Worm (Caenorhabditis elegans) whole organism, young adult: ENCODE results near the gene F14D7.2.

Source experiments
- B0035.1 ChIP-seq: sonication (generic microtip); optimal IDR thresholded peaks from 2 replicates; lab custom pipeline; 2016; ENCODE audit warnings: missing genetic modification characterization, mild to moderate bottlenecking, missing compliant biosample characterization, missing genotype, missing genetic modification reagents
- C06A6.2 ChIP-seq: fragments of 200-800 bp; sonication (Bioruptor generic); conservative IDR thresholded peaks from 2 replicates; pipeline ENCODE4 v1.3.6; 2022; ENCODE audit warnings: missing genetic modification characterization, missing compliant biosample characterization
- F37B4.10 ChIP-seq: fragments of 200-800 bp; sonication (Bioruptor generic); IDR thresholded peaks from 2 replicates; pipeline ENCODE4 v1.3.6; 2022; ENCODE audit warnings: missing genetic modification characterization, missing compliant biosample characterization
- F49E8.2 ChIP-seq: sonication (generic microtip); optimal IDR thresholded peaks from 3 replicates; lab custom pipeline; 2017; ENCODE audit warnings: missing genetic modification characterization, mild to moderate bottlenecking, missing compliant biosample characterization, antibody characterized with exemption, moderate library complexity; ENCODE audit not compliant: insufficient read depth
- F57A8.1 ChIP-seq: fragments of 200-800 bp; sonication (Bioruptor generic); optimal IDR thresholded peaks from 2 replicates; lab custom pipeline; 2018; ENCODE audit warnings: mild to moderate bottlenecking, missing genetic modification characterization, moderate library complexity, missing compliant biosample characterization
- K12H6.12 ChIP-seq: fragments of 200-800 bp; sonication (Bioruptor generic); optimal IDR thresholded peaks from 2 replicates; lab custom pipeline; 2018; ENCODE audit warnings: mild to moderate bottlenecking, missing genetic modification characterization, missing compliant biosample characterization
- Y53F4B.3 ChIP-seq: fragments of 200-800 bp; sonication (Bioruptor generic); IDR thresholded peaks from 2 replicates; pipeline ENCODE4 v1.3.6; 2022; ENCODE audit warnings: missing genetic modification reagents, missing genetic modification characterization, missing compliant biosample characterization
- Y56A3A.18 ChIP-seq: fragments of 200-800 bp; sonication (Bioruptor generic); IDR thresholded peaks from 2 replicates; pipeline ENCODE4 v1.3.6; 2022; ENCODE audit warnings: missing genetic modification reagents, missing genetic modification characterization, missing compliant biosample characterization
- Y79H2A.3 ChIP-seq: fragments of 200-800 bp; sonication (Bioruptor generic); conservative IDR thresholded peaks from 2 replicates; pipeline ENCODE4 v1.3.6; 2022; ENCODE audit warnings: missing genetic modification reagents, missing genetic modification characterization, missing compliant biosample characterization
- ama-1 ChIP-seq, 3 experiments: fragments of 150-350 bp in 1 of 3; sonication (generic microtip) in 2 of 3; optimal IDR thresholded peaks; 2 replicates each; lab custom pipeline; 2014 to 2018; ENCODE audit warnings: missing biosample characterization in 2 of 3, missing genetic modification characterization in 2 of 3, missing genetic modification reagents in 2 of 3
- attf-6 ChIP-seq: fragments of 200-800 bp; sonication (Bioruptor generic); IDR thresholded peaks from 2 replicates; pipeline ENCODE4 v1.3.6; 2022; ENCODE audit warnings: missing genetic modification reagents, missing genetic modification characterization, missing compliant biosample characterization
- bed-1 ChIP-seq: fragments of 200-800 bp; sonication (Bioruptor generic); IDR thresholded peaks from 2 replicates; pipeline ENCODE4 v1.3.6; 2022; ENCODE audit warnings: missing genetic modification reagents, missing genetic modification characterization, missing compliant biosample characterization
- cebp-1 ChIP-seq, 2 experiments: fragments of 200-800 bp in 1 of 2; sonication (Bioruptor generic) in 1 of 2; sonication (generic microtip) in 1 of 2; IDR thresholded peaks in 1 of 2; optimal IDR thresholded peaks in 1 of 2; 2 replicates each; pipeline versions ENCODE4 v1.3.6 to Lab custom; 2017 to 2022; ENCODE audit warnings: missing compliant biosample characterization in 2 of 2, missing genetic modification characterization in 2 of 2, mild to moderate bottlenecking in 1 of 2, missing genetic modification reagents in 1 of 2, moderate library complexity in 1 of 2
- ceh-40 ChIP-seq: fragments of 200-800 bp; sonication (Bioruptor generic); IDR thresholded peaks from 2 replicates; pipeline ENCODE4 v1.3.6; 2022; ENCODE audit warnings: missing genetic modification characterization, missing compliant biosample characterization
- ceh-79 ChIP-seq: sonication (generic microtip); optimal IDR thresholded peaks from 2 replicates; lab custom pipeline; 2017; ENCODE audit warnings: mild to moderate bottlenecking, missing genetic modification characterization, missing compliant biosample characterization
- ceh-91 ChIP-seq: fragments of 200-800 bp; sonication (Bioruptor generic); IDR thresholded peaks from 2 replicates; pipeline ENCODE4 v1.3.6; 2022; ENCODE audit warnings: missing genetic modification reagents, missing genetic modification characterization, missing compliant biosample characterization
- egrh-3 ChIP-seq: fragments of 200-800 bp; sonication (Bioruptor generic); IDR thresholded peaks from 2 replicates; pipeline ENCODE4 v1.3.6; 2022; ENCODE audit warnings: missing genetic modification reagents, missing genetic modification characterization, missing compliant biosample characterization
- hrde-1 ChIP-seq: sonication (generic microtip); optimal IDR thresholded peaks from 2 replicates; lab custom pipeline; 2016; ENCODE audit warnings: missing genetic modification characterization, mild to moderate bottlenecking, missing compliant biosample characterization, moderate library complexity, missing genotype, missing genetic modification reagents, borderline replicate concordance
- lag-1 ChIP-seq: fragments of 200-800 bp; sonication (Bioruptor generic); IDR thresholded peaks from 2 replicates; pipeline ENCODE4 v1.3.6; 2022; ENCODE audit warnings: missing genetic modification reagents, missing genetic modification characterization, missing compliant biosample characterization
- lin-26 ChIP-seq: fragments of 200-800 bp; sonication (Bioruptor generic); IDR thresholded peaks from 2 replicates; pipeline ENCODE4 v1.3.6; 2022; ENCODE audit warnings: missing genetic modification reagents, missing genetic modification characterization, missing compliant biosample characterization
- lin-40 ChIP-seq: sonication (generic microtip); optimal IDR thresholded peaks from 2 replicates; lab custom pipeline; 2016; ENCODE audit warnings: missing genetic modification characterization, mild to moderate bottlenecking, missing compliant biosample characterization, missing genotype, missing genetic modification reagents
- lir-1 ChIP-seq: fragments of 200-800 bp; sonication (Bioruptor generic); conservative IDR thresholded peaks from 2 replicates; pipeline ENCODE4 v1.3.6; 2022; ENCODE audit warnings: missing genetic modification reagents, missing genetic modification characterization, missing compliant biosample characterization
- lsl-1 ChIP-seq: fragments of 200-800 bp; sonication (Bioruptor generic); optimal IDR thresholded peaks from 2 replicates; lab custom pipeline; 2018; ENCODE audit warnings: mild to moderate bottlenecking, missing genetic modification characterization, moderate library complexity, missing compliant biosample characterization
- lsy-27 ChIP-seq: sonication (generic microtip); optimal IDR thresholded peaks from 2 replicates; lab custom pipeline; 2017; ENCODE audit warnings: missing genetic modification characterization, mild to moderate bottlenecking, missing compliant biosample characterization, antibody characterized with exemption, missing genotype, borderline replicate concordance; ENCODE audit not compliant: insufficient read depth
- madf-8 ChIP-seq: fragments of 200-800 bp; sonication (Bioruptor generic); conservative IDR thresholded peaks from 2 replicates; pipeline ENCODE4 v1.3.6; 2022; ENCODE audit warnings: missing genetic modification reagents, missing genetic modification characterization, missing compliant biosample characterization
- mcd-1 ChIP-seq: fragments of 200-800 bp; sonication (Bioruptor generic); IDR thresholded peaks from 2 replicates; pipeline ENCODE4 v1.3.6; 2022; ENCODE audit warnings: missing genetic modification reagents, missing genetic modification characterization, missing compliant biosample characterization
- mel-28 ChIP-seq: sonication (generic microtip); optimal IDR thresholded peaks from 2 replicates; lab custom pipeline; 2016; ENCODE audit warnings: borderline replicate concordance, mild to moderate bottlenecking, missing genetic modification characterization, missing compliant biosample characterization
- mes-4 ChIP-seq: sonication (generic microtip); optimal IDR thresholded peaks from 2 replicates; lab custom pipeline; 2016; ENCODE audit warnings: missing genotype, missing genetic modification characterization, missing compliant biosample characterization
- nfya-1 ChIP-seq: sonication (generic microtip); optimal IDR thresholded peaks from 2 replicates; lab custom pipeline; 2017; ENCODE audit warnings: antibody characterized with exemption, missing compliant biosample characterization, missing genetic modification characterization, borderline replicate concordance; ENCODE audit not compliant: insufficient read depth
- nfya-2 ChIP-seq: fragments of 200-800 bp; sonication (Bioruptor generic); IDR thresholded peaks from 2 replicates; pipeline ENCODE4 v1.3.6; 2022; ENCODE audit warnings: missing genetic modification reagents, missing genetic modification characterization, missing compliant biosample characterization
- nhr-90 ChIP-seq: sonication (generic microtip); optimal IDR thresholded peaks from 2 replicates; lab custom pipeline; 2016; ENCODE audit warnings: missing genotype, mild to moderate bottlenecking, missing genetic modification characterization, missing compliant biosample characterization
- repo-1 ChIP-seq: sonication (generic microtip); optimal IDR thresholded peaks from 2 replicates; lab custom pipeline; 2017; ENCODE audit warnings: mild to moderate bottlenecking, missing genetic modification characterization, missing compliant biosample characterization
- somi-1 ChIP-seq: fragments of 200-800 bp; sonication (Bioruptor generic); optimal IDR thresholded peaks from 2 replicates; lab custom pipeline; 2018; ENCODE audit warnings: mild to moderate bottlenecking, missing genetic modification characterization, missing compliant biosample characterization
- tbp1 ChIP-seq: fragments of 200-800 bp; sonication (Bioruptor generic); optimal IDR thresholded peaks from 2 replicates; lab custom pipeline; 2018; ENCODE audit warnings: mild to moderate bottlenecking, missing genetic modification characterization, missing compliant biosample characterization
- unc-130 ChIP-seq: sonication (generic microtip); optimal IDR thresholded peaks from 2 replicates; lab custom pipeline; 2016; ENCODE audit warnings: missing genetic modification reagents, missing genetic modification characterization, missing compliant biosample characterization
- unc-62 ChIP-seq: fragments of 150-350 bp; optimal IDR thresholded peaks from 2 replicates; lab custom pipeline; 2014; ENCODE audit warnings: missing biosample characterization, missing genetic modification reagents, missing genetic modification characterization
- zfh-2 ChIP-seq: fragments of 200-800 bp; sonication (Bioruptor generic); conservative IDR thresholded peaks from 2 replicates; pipeline ENCODE4 v1.3.6; 2022; ENCODE audit warnings: missing genetic modification reagents, missing genetic modification characterization, missing compliant biosample characterization
- ztf-22 ChIP-seq: fragments of 200-800 bp; sonication (Bioruptor generic); optimal IDR thresholded peaks from 2 replicates; lab custom pipeline; 2018; ENCODE audit warnings: mild to moderate bottlenecking, missing genetic modification characterization, moderate library complexity, missing compliant biosample characterization
- ztf-26 ChIP-seq: sonication (generic microtip); optimal IDR thresholded peaks from 2 replicates; lab custom pipeline; 2017; ENCODE audit warnings: missing genetic modification characterization, missing compliant biosample characterization
- ztf-28 ChIP-seq: fragments of 200-800 bp; sonication (Bioruptor generic); IDR thresholded peaks from 2 replicates; pipeline ENCODE4 v1.3.6; 2022; ENCODE audit warnings: missing genetic modification reagents, missing genetic modification characterization, missing compliant biosample characterization
- ztf-3 ChIP-seq: fragments of 200-800 bp; sonication (Bioruptor generic); optimal IDR thresholded peaks from 2 replicates; lab custom pipeline; 2018; ENCODE audit warnings: mild to moderate bottlenecking, missing genetic modification characterization, missing compliant biosample characterization

Gene F14D7.2

DNA sequence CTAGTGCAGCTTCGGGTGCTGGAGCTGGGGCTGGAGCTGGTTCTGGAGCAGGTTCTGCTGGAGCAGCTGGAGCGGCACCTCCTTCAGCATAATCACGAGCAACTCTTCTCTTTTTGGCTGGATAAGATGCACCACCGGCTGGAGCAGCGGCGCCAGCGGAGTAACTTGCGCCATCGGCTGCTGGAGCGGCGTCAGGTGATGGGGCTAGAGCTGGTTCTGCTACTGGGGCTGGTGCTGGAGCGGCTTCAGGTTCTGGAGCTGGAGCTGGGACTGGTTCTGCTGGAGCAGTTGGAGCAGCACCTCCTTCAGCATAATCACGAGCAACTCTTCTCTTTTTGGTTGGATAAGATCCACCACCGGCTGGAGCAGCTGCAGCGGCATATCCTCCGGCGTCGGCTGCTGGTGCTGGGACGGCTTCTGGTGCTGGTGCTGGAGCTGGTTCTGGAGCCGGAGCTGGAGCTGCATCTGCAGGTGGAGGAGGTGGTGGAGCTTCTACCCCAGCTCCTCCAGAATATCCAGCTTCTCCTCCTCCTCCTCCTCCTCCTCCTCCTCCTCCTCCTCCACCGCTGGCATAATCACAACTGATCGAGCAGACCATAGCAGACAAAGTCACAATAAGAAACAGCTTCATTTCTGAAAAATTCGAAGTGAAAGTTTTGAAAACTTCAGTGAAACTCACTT is 25.7 kb upstream of the F14D7.2 start, which contains the start of gene F47B8.13:
Gene F47B8.13 (minus strand): TSS at position 631 of the 681 bp plus-strand sequence.
- TF ChIP-seq egrh-3 (GFP tag; lab: Robert Waterston, UW) (peak; percentile 95), ceh-79 (tag; lab: Kevin White, UChicago) (peak; percentile 8), ztf-28 (GFP tag; lab: Robert Waterston, UW) (peak; percentile 4; the same call in 1 of the 2 replicates), lin-26 (GFP tag; lab: Robert Waterston, UW) (no peak), F57A8.1 (GFP tag; lab: Kevin White, UChicago) (no peak), F49E8.2 (tag; lab: Kevin White, UChicago) (no peak), zfh-2 (GFP tag; lab: Robert Waterston, UW) (peak; percentile 95), ztf-26 (no peak)

DNA sequence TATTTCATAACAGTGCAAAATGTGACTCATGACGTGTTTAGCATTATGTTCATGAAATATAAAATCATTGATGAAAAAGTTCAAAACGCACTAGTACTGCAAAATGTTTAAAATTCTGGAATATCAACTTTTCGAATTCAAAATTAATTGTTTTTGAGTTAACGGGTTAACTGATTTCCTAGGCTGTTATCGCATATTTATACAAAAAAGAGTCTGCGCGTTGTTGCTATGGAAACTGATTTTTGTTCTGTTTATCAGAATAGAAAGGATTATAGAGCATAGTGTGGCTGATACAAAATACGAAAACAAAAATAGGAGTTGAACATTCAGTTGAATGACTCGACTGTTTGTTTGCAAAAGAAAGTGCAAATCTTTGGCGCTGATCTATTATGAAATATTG is 24.1 kb upstream of the F14D7.2 start:
- TF ChIP-seq cebp-1 (GFP tag; IDR thresholded peaks at IDR 0.05; lab: Robert Waterston, UW): no peak
- TF ChIP-seq cebp-1 (tag; optimal IDR thresholded peaks at IDR 0.05; lab: Kevin White, UChicago): peak; percentile 1
- TF ChIP-seq lag-1 (GFP tag; lab: Robert Waterston, UW): no peak
- no peak for TF ChIP-seq C06A6.2 (GFP tag; lab: Robert Waterston, UW)
- no peak for TF ChIP-seq B0035.1

DNA sequence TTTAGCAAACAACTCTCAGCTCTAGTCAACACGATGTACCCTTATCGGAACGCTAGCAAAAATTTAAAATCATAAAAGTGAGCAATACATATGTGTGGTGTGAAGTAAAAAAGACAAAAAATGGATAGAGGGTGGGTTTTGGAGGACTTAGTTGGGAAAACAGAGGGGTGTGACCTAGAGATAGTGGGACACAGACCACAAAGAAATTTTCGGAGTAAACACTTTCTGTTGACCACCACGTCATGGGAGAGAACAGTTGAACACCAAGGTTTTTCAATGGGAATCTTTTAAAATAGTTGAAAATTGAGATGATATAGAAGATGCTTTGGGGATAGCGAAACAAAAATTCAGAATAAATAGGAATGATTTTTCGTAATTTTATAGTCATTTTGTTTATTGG is 23.7 kb upstream of the F14D7.2 start:
- TF ChIP-seq F49E8.2 (tag; lab: Kevin White, UChicago) (no peak), bed-1 (no peak), tbp1 (GFP tag; lab: Kevin White, UChicago) (no peak), Y56A3A.18 (GFP tag; lab: Robert Waterston, UW) (no peak), lin-40 (tag; lab: Kevin White, UChicago) (no peak), lsy-27 (no peak), ama-1 (optimal IDR thresholded peaks at IDR 0.05; lab: Kevin White, UChicago) (no peak), ama-1 (GFP tag; optimal IDR thresholded peaks at IDR 0.05; lab: Kevin White, UChicago) (no peak), ztf-3 (GFP tag; lab: Kevin White, UChicago) (no peak), hrde-1 (tag; lab: Kevin White, UChicago) (no peak), unc-62 (GFP tag; lab: Kevin White, UChicago) (no peak), mel-28 (tag; lab: Kevin White, UChicago) (no peak), somi-1 (no peak), F37B4.10 (GFP tag; lab: Robert Waterston, UW) (no peak), attf-6 (no peak), lir-1 (no peak), lsl-1 (no peak)
- TF ChIP-seq, all 124 proteins: peak for 0

ce11 chrV:14316525-14316924 is 23.0 kb upstream of the F14D7.2 start, which contains the start of gene F47B8.2:
TSS of gene F47B8.2 (minus strand) at chrV:14316625.
- TF ChIP-seq mcd-1 (GFP tag; lab: Robert Waterston, UW) (no peak), madf-8 (no peak), lag-1 (GFP tag; lab: Robert Waterston, UW) (no peak), B0035.1 (no peak), K12H6.12 (tag; lab: Kevin White, UChicago) (no peak), ceh-91 (GFP tag; lab: Robert Waterston, UW) (no peak), Y79H2A.3 (no peak), Y53F4B.3 (GFP tag; lab: Robert Waterston, UW) (no peak), repo-1 (tag; lab: Kevin White, UChicago) (no peak), ztf-22 (GFP tag; lab: Kevin White, UChicago) (no peak), C06A6.2 (GFP tag; lab: Robert Waterston, UW) (no peak), nhr-90 (tag; lab: Kevin White, UChicago) (no peak), cebp-1 (GFP tag; IDR thresholded peaks at IDR 0.05; lab: Robert Waterston, UW) (no peak), cebp-1 (tag; optimal IDR thresholded peaks at IDR 0.05; lab: Kevin White, UChicago) (no peak), mes-4 (no peak), unc-130 (GFP tag; lab: Kevin White, UChicago) (no peak), ceh-40 (GFP tag; lab: Robert Waterston, UW) (no peak), Y56A3A.18 (GFP tag; lab: Robert Waterston, UW) (no peak), nfya-1 (tag; lab: Kevin White, UChicago) (no peak), nfya-2 (no peak)
